Worm (Caenorhabditis elegans): ENCODE measurements around the gene C48D1.9.

- TF ChIP-seq lsy-2 (tag; optimal IDR thresholded peaks at IDR 0.05) = no peak
- no peak for TF ChIP-seq pag-3 (tag; optimal IDR thresholded peaks at IDR 0.05; ENCODE audit: borderline replicate concordance, insufficient read depth)
- TF ChIP-seq nhr-28 (tag; optimal IDR thresholded peaks at IDR 0.05) = no peak
- no peak for TF ChIP-seq egl-13 (tag; optimal IDR thresholded peaks at IDR 0.05)
- TF ChIP-seq nhr-90 (tag; optimal IDR thresholded peaks at IDR 0.05; ENCODE audit: poor library complexity) = no peak
- no peak for TF ChIP-seq lin-13 (GFP tag; optimal IDR thresholded peaks at IDR 0.05)
- TF ChIP-seq lin-35 (GFP tag; optimal IDR thresholded peaks at IDR 0.05) = no peak
These were observed 12.2 kb downstream of the C48D1.9 start, which contains the start of gene C48D1.1 for ce11 chrIV:13197282-13197681.
